Worm (Caenorhabditis elegans) whole organism, L2 larva: ENCODE results near the gene clec-262.

Experiments used
- C34F6.9 ChIP-seq: fragments of 150-350 bp; optimal IDR thresholded peaks from 2 replicates; lab custom pipeline; 2014; ENCODE audit warnings: missing biosample characterization, missing genetic modification characterization
- F13H6.1 ChIP-seq: sonication (generic microtip); optimal IDR thresholded peaks from 2 replicates; lab custom pipeline; 2016; ENCODE audit warnings: missing genetic modification characterization, missing compliant biosample characterization
- R02D3.7 ChIP-seq: fragments of 150-350 bp; optimal IDR thresholded peaks from 2 replicates; lab custom pipeline; 2014; ENCODE audit warnings: missing biosample characterization, missing genetic modification characterization
- Y55F3AM.14 ChIP-seq: fragments of 200-800 bp; sonication (Bioruptor generic); optimal IDR thresholded peaks from 2 replicates; lab custom pipeline; 2018; ENCODE audit warnings: mild to moderate bottlenecking, missing genetic modification characterization, missing compliant biosample characterization
- ZK546.5 ChIP-seq: sonication (generic microtip); optimal IDR thresholded peaks from 2 replicates; lab custom pipeline; 2017; ENCODE audit warnings: missing biosample characterization, missing genetic modification characterization
- aly-2 ChIP-seq: fragments of 150-350 bp; optimal IDR thresholded peaks from 2 replicates; lab custom pipeline; 2014; ENCODE audit warnings: missing biosample characterization, missing genetic modification characterization
- ama-1 ChIP-seq: fragments of 150-350 bp; optimal IDR thresholded peaks from 2 replicates; lab custom pipeline; 2018; ENCODE audit warnings: inconsistent platforms
- blmp-1 ChIP-seq: sonication (generic microtip); optimal IDR thresholded peaks from 2 replicates; lab custom pipeline; 2017; ENCODE audit warnings: missing genetic modification characterization, mild to moderate bottlenecking, missing compliant biosample characterization, antibody characterized with exemption, moderate library complexity; ENCODE audit not compliant: insufficient read depth
- ceh-16 ChIP-seq: fragments of 150-350 bp; optimal IDR thresholded peaks from 2 replicates; lab custom pipeline; 2014; ENCODE audit warnings: missing biosample characterization, missing genetic modification characterization
- ceh-82 ChIP-seq: fragments of 150-350 bp; optimal IDR thresholded peaks from 2 replicates; lab custom pipeline; 2014; ENCODE audit warnings: missing biosample characterization, missing genetic modification characterization
- crh-2 ChIP-seq: sonication (generic microtip); optimal IDR thresholded peaks from 2 replicates; lab custom pipeline; 2017; ENCODE audit warnings: missing biosample characterization, missing genetic modification characterization
- dmd-4 ChIP-seq: sonication (generic microtip); optimal IDR thresholded peaks from 2 replicates; lab custom pipeline; 2017; ENCODE audit warnings: missing biosample characterization, missing genetic modification characterization
- egl-27 ChIP-seq: sonication (generic microtip); optimal IDR thresholded peaks from 3 replicates; lab custom pipeline; 2017; ENCODE audit warnings: missing biosample characterization, missing genetic modification reagents, missing genetic modification characterization
- elt-1 ChIP-seq: fragments of 150-350 bp; optimal IDR thresholded peaks from 2 replicates; lab custom pipeline; 2014; ENCODE audit warnings: missing biosample characterization, missing genetic modification characterization
- elt-3 ChIP-seq: sonication (generic microtip); optimal IDR thresholded peaks from 2 replicates; lab custom pipeline; 2017; ENCODE audit warnings: missing biosample characterization, missing genetic modification characterization
- fos-1 ChIP-seq: fragments of 150-350 bp; optimal IDR thresholded peaks from 2 replicates; lab custom pipeline; 2014; ENCODE audit warnings: missing biosample characterization, missing genetic modification characterization
- gmeb-1 ChIP-seq: fragments of 150-350 bp; optimal IDR thresholded peaks from 2 replicates; lab custom pipeline; 2014; ENCODE audit warnings: missing biosample characterization, missing genetic modification characterization
- lin-11 ChIP-seq: fragments of 150-350 bp; sonication (generic microtip); optimal IDR thresholded peaks from 2 replicates; lab custom pipeline; 2014; ENCODE audit warnings: missing biosample characterization, missing genetic modification characterization, inconsistent platforms, mixed read lengths
- lin-13 ChIP-seq: fragments of 150-350 bp; optimal IDR thresholded peaks from 2 replicates; lab custom pipeline; 2014; ENCODE audit warnings: missing biosample characterization, missing genetic modification reagents, missing genetic modification characterization
- lin-39 ChIP-seq: fragments of 150-350 bp; optimal IDR thresholded peaks from 2 replicates; lab custom pipeline; 2014; ENCODE audit warnings: missing biosample characterization, missing genetic modification reagents, missing genetic modification characterization
- lsy-2 ChIP-seq, 2 experiments: fragments of 150-350 bp in 1 of 2; sonication (generic microtip) in 1 of 2; optimal IDR thresholded peaks; 2 replicates each; lab custom pipeline; 2014 to 2017; ENCODE audit warnings: missing biosample characterization in 2 of 2, missing genetic modification characterization in 2 of 2
- mab-5 ChIP-seq: fragments of 150-350 bp; optimal IDR thresholded peaks from 2 replicates; lab custom pipeline; 2014; ENCODE audit warnings: missing biosample characterization, missing genetic modification characterization
- mbf-1 ChIP-seq: sonication (generic microtip); optimal IDR thresholded peaks from 2 replicates; lab custom pipeline; 2017; ENCODE audit warnings: missing biosample characterization, missing genetic modification characterization
- mdl-1 ChIP-seq, 2 experiments: fragments of 150-350 bp in 1 of 2; sonication (generic microtip) in 1 of 2; optimal IDR thresholded peaks; 2 replicates each; lab custom pipeline; 2017; ENCODE audit warnings: missing biosample characterization in 2 of 2, missing genetic modification characterization in 2 of 2
- nhr-10 ChIP-seq: sonication (generic microtip); optimal IDR thresholded peaks from 2 replicates; lab custom pipeline; 2017; ENCODE audit warnings: missing biosample characterization, missing genetic modification characterization
- nhr-11 ChIP-seq: fragments of 150-350 bp; optimal IDR thresholded peaks from 2 replicates; lab custom pipeline; 2014; ENCODE audit warnings: missing biosample characterization, missing genetic modification characterization
- nhr-12 ChIP-seq: fragments of 150-350 bp; optimal IDR thresholded peaks from 2 replicates; lab custom pipeline; 2014; ENCODE audit warnings: missing biosample characterization, missing genetic modification characterization
- nhr-129 ChIP-seq: fragments of 150-350 bp; optimal IDR thresholded peaks from 2 replicates; lab custom pipeline; 2014; ENCODE audit warnings: missing biosample characterization, missing genetic modification characterization
- nhr-21 ChIP-seq: fragments of 150-350 bp; optimal IDR thresholded peaks from 2 replicates; lab custom pipeline; 2014; ENCODE audit warnings: missing biosample characterization, missing genetic modification characterization
- nhr-23 ChIP-seq: fragments of 150-350 bp; optimal IDR thresholded peaks from 2 replicates; lab custom pipeline; 2014; ENCODE audit warnings: missing biosample characterization, missing genetic modification reagents, missing genetic modification characterization
- nhr-237 ChIP-seq: fragments of 150-350 bp; optimal IDR thresholded peaks from 2 replicates; lab custom pipeline; 2014; ENCODE audit warnings: missing biosample characterization, missing genetic modification characterization
- nhr-25 ChIP-seq: fragments of 150-350 bp; sonication (generic microtip); optimal IDR thresholded peaks from 3 replicates; lab custom pipeline; 2014; ENCODE audit warnings: missing biosample characterization, missing genetic modification characterization
- nhr-6 ChIP-seq: fragments of 150-350 bp; optimal IDR thresholded peaks from 2 replicates; lab custom pipeline; 2014; ENCODE audit warnings: missing biosample characterization, missing genetic modification characterization
- nhr-77 ChIP-seq: fragments of 150-350 bp; optimal IDR thresholded peaks from 2 replicates; lab custom pipeline; 2014; ENCODE audit warnings: missing biosample characterization, missing genetic modification characterization
- peb-1 ChIP-seq: fragments of 150-350 bp; optimal IDR thresholded peaks from 2 replicates; lab custom pipeline; 2014; ENCODE audit warnings: missing biosample characterization, missing genetic modification characterization
- sem-4 ChIP-seq: fragments of 150-350 bp; optimal IDR thresholded peaks from 2 replicates; lab custom pipeline; 2014; ENCODE audit warnings: missing biosample characterization, missing genetic modification reagents, missing genetic modification characterization
- skn-1 ChIP-seq: sonication (generic microtip); optimal IDR thresholded peaks from 2 replicates; lab custom pipeline; 2017; ENCODE audit warnings: missing biosample characterization, missing genetic modification characterization
- sma-3 ChIP-seq: sonication (generic microtip); optimal IDR thresholded peaks from 2 replicates; lab custom pipeline; 2016; ENCODE audit warnings: missing genetic modification reagents, missing genetic modification characterization, missing compliant biosample characterization
- sma-9 ChIP-seq, 2 experiments: fragments of 150-350 bp in 1 of 2; sonication (generic microtip) in 1 of 2; optimal IDR thresholded peaks; 2 replicates each; lab custom pipeline; 2014 to 2016; ENCODE audit warnings: missing genetic modification characterization in 2 of 2, mild to moderate bottlenecking in 1 of 2, missing biosample characterization in 1 of 2, missing compliant biosample characterization in 1 of 2, missing genetic modification reagents in 1 of 2, moderate library complexity in 1 of 2
- snpc-4 ChIP-seq: fragments of 150-350 bp; optimal IDR thresholded peaks from 2 replicates; lab custom pipeline; 2014; ENCODE audit warnings: missing biosample characterization, missing genetic modification characterization
- unc-39 ChIP-seq: fragments of 150-350 bp; optimal IDR thresholded peaks from 2 replicates; lab custom pipeline; 2014; ENCODE audit warnings: missing biosample characterization, missing genetic modification characterization
- unc-55 ChIP-seq: fragments of 150-350 bp; sonication (generic microtip); optimal IDR thresholded peaks from 3 replicates; lab custom pipeline; 2014; ENCODE audit warnings: missing biosample characterization, missing genetic modification reagents, missing genetic modification characterization
- unc-62 ChIP-seq: fragments of 150-350 bp; optimal IDR thresholded peaks from 2 replicates; lab custom pipeline; 2014; ENCODE audit warnings: missing biosample characterization, missing genetic modification reagents, missing genetic modification characterization
- zag-1 ChIP-seq: fragments of 150-350 bp; optimal IDR thresholded peaks from 2 replicates; lab custom pipeline; 2014; ENCODE audit warnings: missing biosample characterization, missing genetic modification characterization
- ztf-1 ChIP-seq: fragments of 200-800 bp; sonication (Bioruptor generic); conservative IDR thresholded peaks from 2 replicates; pipeline ENCODE4 v1.3.6; 2022; ENCODE audit warnings: missing genetic modification characterization, missing compliant biosample characterization
- ztf-11 ChIP-seq: sonication (generic microtip); optimal IDR thresholded peaks from 2 replicates; lab custom pipeline; 2017; ENCODE audit warnings: missing biosample characterization, missing genetic modification characterization
- ztf-4 ChIP-seq: fragments of 150-350 bp; optimal IDR thresholded peaks from 2 replicates; lab custom pipeline; 2014; ENCODE audit warnings: missing biosample characterization, missing genetic modification characterization

The clec-262 gene

DNA sequence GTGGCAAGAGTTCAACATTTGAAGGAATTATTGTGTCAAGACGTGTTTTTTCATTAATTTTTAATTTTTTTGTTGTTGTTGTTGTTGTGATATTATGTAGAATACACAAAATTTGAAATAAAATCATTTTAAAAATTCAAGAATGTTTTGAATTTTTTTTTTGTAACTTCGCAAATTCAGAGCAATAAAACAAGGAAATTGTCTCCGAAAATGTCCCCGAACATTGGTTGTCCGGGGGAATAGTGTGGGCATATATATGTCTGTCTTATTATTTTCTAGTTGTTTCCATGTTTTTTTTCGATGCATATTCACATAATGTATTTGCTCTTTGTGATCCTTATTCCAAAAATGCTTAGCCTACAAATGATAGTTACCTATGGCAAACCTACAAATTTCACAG lies at the start of gene clec-262:
Gene clec-262, plus strand, starts transcription at position 301 of the 400 bp plus-strand sequence.
- TF ChIP-seq R02D3.7 (tag; lab: Kevin White, UChicago) (no peak), lsy-2 (tag; optimal IDR thresholded peaks at IDR 0.05; lab: Kevin White, UChicago) (no peak), unc-39 (tag; lab: Kevin White, UChicago) (no peak), blmp-1 (tag; lab: Kevin White, UChicago) (no peak), egl-27 (tag; lab: Kevin White, UChicago) (no peak), dmd-4 (tag; lab: Kevin White, UChicago) (no peak), nhr-237 (tag; lab: Kevin White, UChicago) (no peak), ceh-82 (tag; lab: Kevin White, UChicago) (no peak), crh-2 (no peak), lin-39 (tag; lab: Kevin White, UChicago) (no peak), nhr-129 (tag; lab: Kevin White, UChicago) (no peak)

DNA sequence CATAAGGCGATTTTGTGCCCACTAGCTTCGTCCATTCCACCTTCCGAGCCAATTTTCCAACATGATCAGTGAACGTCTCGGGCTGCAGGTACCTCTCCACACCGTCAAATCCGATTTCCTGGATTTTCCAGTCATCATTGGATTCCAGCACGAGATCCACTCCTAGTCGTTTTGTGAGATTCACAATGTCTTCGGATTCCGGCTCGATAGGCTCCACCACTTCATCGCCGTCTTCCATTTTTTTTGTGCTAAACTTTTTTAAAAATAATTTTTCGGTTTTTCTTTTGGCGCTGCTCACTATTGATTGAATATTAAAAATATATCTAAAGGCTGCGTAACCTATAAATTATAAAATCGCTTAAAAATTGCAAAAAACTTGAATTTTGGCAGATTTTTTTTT lies 44.6 kb upstream of the clec-262 start, which contains the start of gene mdt-17:
Gene mdt-17, minus strand, starts transcription at position 256 of the 400 bp plus-strand sequence.
- TF ChIP-seq blmp-1 (tag; lab: Kevin White, UChicago) (no peak), zag-1 (tag; lab: Kevin White, UChicago) (no peak), ceh-82 (tag; lab: Kevin White, UChicago) (no peak), egl-27 (tag; lab: Kevin White, UChicago) (no peak), sem-4 (tag; lab: Kevin White, UChicago) (no peak), lin-11 (tag; lab: Kevin White, UChicago) (no peak), elt-1 (no peak)

DNA sequence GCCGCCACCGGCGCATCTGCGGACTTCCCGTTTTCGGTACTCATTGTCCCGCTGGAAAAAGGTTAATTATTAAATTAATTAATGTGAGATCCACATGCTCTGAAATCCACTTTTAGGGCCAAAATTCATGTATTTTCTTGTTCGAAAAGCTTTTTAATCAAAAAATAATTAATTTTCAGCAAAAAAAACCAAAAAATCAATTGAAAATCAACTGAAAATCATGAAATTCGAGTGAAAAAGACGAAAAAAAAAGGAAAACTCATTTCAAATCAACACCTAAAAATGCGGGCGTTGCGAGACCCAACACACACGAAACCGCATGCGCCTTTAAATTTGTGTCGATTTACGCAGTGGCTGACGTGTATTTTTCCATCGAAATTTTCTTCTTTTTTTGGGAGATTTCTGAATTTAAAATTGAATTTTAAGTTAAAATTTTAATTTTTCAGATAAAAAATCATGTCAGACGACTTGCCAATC lies 41.9 kb upstream of the clec-262 start, which contains the start of the genes prmt-1 and cdkr-3:
Gene prmt-1, minus strand, starts transcription at position 51 of the 477 bp plus-strand sequence.
Gene cdkr-3, plus strand, starts transcription at position 447 of the 477 bp plus-strand sequence.
- TF ChIP-seq lin-39 (tag; lab: Kevin White, UChicago), result no peak
- TF ChIP-seq ztf-4 (tag; lab: Kevin White, UChicago), result no peak
- TF ChIP-seq blmp-1 (tag; lab: Kevin White, UChicago), result no peak
- peak in 1 of 2 experiments; percentile 69 for TF ChIP-seq lsy-2 (tag; optimal IDR thresholded peaks at IDR 0.05; lab: Kevin White, UChicago)
- TF ChIP-seq egl-27 (tag; lab: Kevin White, UChicago), result no peak
- no peak for TF ChIP-seq skn-1 (tag; lab: Kevin White, UChicago)
- TF ChIP-seq unc-55 (GFP tag; lab: Kevin White, UChicago), result peak; percentile 89
- no peak for TF ChIP-seq elt-1
- no peak for TF ChIP-seq dmd-4 (tag; lab: Kevin White, UChicago)
- TF ChIP-seq zag-1 (tag; lab: Kevin White, UChicago), result no peak
- no peak for TF ChIP-seq mdl-1 (tag; optimal IDR thresholded peaks at IDR 0.05; lab: Kevin White, UChicago)
- no peak for TF ChIP-seq ama-1
- TF ChIP-seq fos-1 (tag; lab: Kevin White, UChicago), result peak; percentile 5
- TF ChIP-seq sma-3 (GFP tag; lab: Kevin White, UChicago), result peak; percentile 12
- TF ChIP-seq snpc-4 (tag; lab: Kevin White, UChicago), result no peak
- TF ChIP-seq mab-5 (tag; lab: Kevin White, UChicago), result no peak
- no peak for TF ChIP-seq nhr-25 (tag; lab: Kevin White, UChicago)
- no peak for TF ChIP-seq nhr-10
- TF ChIP-seq sem-4 (tag; lab: Kevin White, UChicago), result no peak
- no peak for TF ChIP-seq nhr-21 (tag; lab: Kevin White, UChicago)
- TF ChIP-seq ztf-11 (tag; lab: Kevin White, UChicago), result no peak
- TF ChIP-seq elt-3 (tag; lab: Kevin White, UChicago), result no peak
- TF ChIP-seq nhr-6, result no peak
- no peak for TF ChIP-seq sma-9 (GFP tag; optimal IDR thresholded peaks at IDR 0.05; lab: Kevin White, UChicago)
- TF ChIP-seq sma-9 (tag; optimal IDR thresholded peaks at IDR 0.05; lab: Kevin White, UChicago), result no peak
- peak; percentile 55 for TF ChIP-seq gmeb-1 (tag; lab: Kevin White, UChicago)
- no peak for TF ChIP-seq ceh-82 (tag; lab: Kevin White, UChicago)
- TF ChIP-seq ztf-1, result no peak
- no peak for TF ChIP-seq aly-2 (tag; lab: Kevin White, UChicago)
- TF ChIP-seq peb-1 (tag; lab: Kevin White, UChicago), result no peak
- no peak for TF ChIP-seq unc-62 (GFP tag; lab: Kevin White, UChicago)
- TF ChIP-seq nhr-129 (tag; lab: Kevin White, UChicago), result peak; percentile 57
- TF ChIP-seq ZK546.5 (tag; lab: Kevin White, UChicago), result no peak
- TF ChIP-seq nhr-237 (tag; lab: Kevin White, UChicago), result no peak
- TF ChIP-seq R02D3.7 (tag; lab: Kevin White, UChicago), result peak; percentile 57
- TF ChIP-seq nhr-23 (tag; lab: Kevin White, UChicago), result no peak
- no peak for TF ChIP-seq nhr-12 (tag; lab: Kevin White, UChicago)
- TF ChIP-seq crh-2, result peak; percentile 70
- peak; percentile 56 for TF ChIP-seq C34F6.9 (tag; lab: Kevin White, UChicago)
- no peak for TF ChIP-seq F13H6.1 (tag; lab: Kevin White, UChicago)
- no peak for TF ChIP-seq unc-39 (tag; lab: Kevin White, UChicago)
- TF ChIP-seq ceh-16 (tag; lab: Kevin White, UChicago), result no peak
- TF ChIP-seq lin-13 (GFP tag; lab: Kevin White, UChicago), result peak; percentile 48
- TF ChIP-seq mbf-1 (tag; lab: Kevin White, UChicago), result no peak
- TF ChIP-seq Y55F3AM.14 (GFP tag; lab: Kevin White, UChicago), result no peak
- no peak for TF ChIP-seq nhr-77
- no peak for TF ChIP-seq nhr-11 (tag; lab: Kevin White, UChicago)
- TF ChIP-seq lin-11 (tag; lab: Kevin White, UChicago), result no peak
